Worm (Caenorhabditis elegans): ENCODE measurements around the gene F42E11.3.

ce11 chrX:11418667-11419066 is 43.3 kb upstream of the F42E11.3 start, which contains the start of gene F46C3.2:
- TF ChIP-seq skn-1 (tag; optimal IDR thresholded peaks at IDR 0.05) (no peak), nhr-23 (tag; optimal IDR thresholded peaks at IDR 0.05) (no peak), blmp-1 (tag; optimal IDR thresholded peaks at IDR 0.05; ENCODE audit: insufficient read depth) (no peak)
